Worm (Caenorhabditis elegans): ENCODE data around the gene zig-10.

zig-10 gene

ce11 chrII:6398406-6398805, at the start of gene zig-10:
Gene zig-10, plus strand, starts transcription at chrII:6398706.
- TF ChIP-seq elt-1 (tag; optimal IDR thresholded peaks at IDR 0.05) (no peak), ztf-4 (tag; optimal IDR thresholded peaks at IDR 0.05) (no peak), nhr-67 (tag; optimal IDR thresholded peaks at IDR 0.05) (no peak), fkh-2 (tag; optimal IDR thresholded peaks at IDR 0.05) (no peak), nhr-25 (tag; optimal IDR thresholded peaks at IDR 0.05) (no peak), nfya-1 (tag; optimal IDR thresholded peaks at IDR 0.05; ENCODE audit: insufficient read depth) (no peak), nhr-23 (tag; optimal IDR thresholded peaks at IDR 0.05) (no peak), ztf-11 (tag; optimal IDR thresholded peaks at IDR 0.05) (no peak)

ce11 chrII:6349968-6350367, 48.5 kb upstream of the zig-10 start:
- TF ChIP-seq unc-62 (GFP tag; optimal IDR thresholded peaks at IDR 0.05) (no peak), eor-1 (tag; optimal IDR thresholded peaks at IDR 0.05) (no peak), nhr-28 (tag; optimal IDR thresholded peaks at IDR 0.05) (no peak), unc-39 (tag; optimal IDR thresholded peaks at IDR 0.05) (no peak), ztf-11 (tag; optimal IDR thresholded peaks at IDR 0.05) (no peak), nhr-25 (tag; optimal IDR thresholded peaks at IDR 0.05) (no peak), nhr-67 (tag; optimal IDR thresholded peaks at IDR 0.05) (no peak), ama-1 (optimal IDR thresholded peaks at IDR 0.05) (no peak), elt-1 (tag; optimal IDR thresholded peaks at IDR 0.05) (no peak), R02D3.7 (tag; optimal IDR thresholded peaks at IDR 0.05) (no peak), nhr-12 (tag; optimal IDR thresholded peaks at IDR 0.05) (no peak)

- no peak for TF ChIP-seq egl-5 (tag; optimal IDR thresholded peaks at IDR 0.05)
- TF ChIP-seq nhr-23 (tag; optimal IDR thresholded peaks at IDR 0.05), result peak; percentile 13
- no peak for TF ChIP-seq ztf-4 (tag; optimal IDR thresholded peaks at IDR 0.05)
These were observed 46.6 kb upstream of the zig-10 start, which contains the start of gene C32D5.10 for ce11 chrII:6351887-6352286. Gene C32D5.10, minus strand, starts transcription at chrII:6351987.

- TF ChIP-seq lin-15B (tag; optimal IDR thresholded peaks at IDR 0.05) (peak; percentile 78), sea-2 (GFP tag; optimal IDR thresholded peaks at IDR 0.05) (no peak), mml-1 (tag; optimal IDR thresholded peaks at IDR 0.05) (no peak), ztf-4 (tag; optimal IDR thresholded peaks at IDR 0.05) (no peak), lsy-12 (tag; optimal IDR thresholded peaks at IDR 0.05) (peak; percentile 74), snpc-4 (tag; optimal IDR thresholded peaks at IDR 0.05) (peak; percentile 88), nhr-25 (tag; optimal IDR thresholded peaks at IDR 0.05) (peak; percentile 50), unc-39 (tag; optimal IDR thresholded peaks at IDR 0.05) (no peak), fos-1 (tag; optimal IDR thresholded peaks at IDR 0.05) (no peak), nhr-43 (tag; optimal IDR thresholded peaks at IDR 0.05; ENCODE audit: poor library complexity, severe bottlenecking) (peak; percentile 36), nhr-23 (tag; optimal IDR thresholded peaks at IDR 0.05) (peak; percentile 79), daf-12 (tag; optimal IDR thresholded peaks at IDR 0.05) (no peak), ceh-82 (tag; optimal IDR thresholded peaks at IDR 0.05) (no peak), egl-5 (tag; optimal IDR thresholded peaks at IDR 0.05) (no peak), mdl-1 (tag; optimal IDR thresholded peaks at IDR 0.05) (no peak), zag-1 (tag; optimal IDR thresholded peaks at IDR 0.05) (no peak), ceh-16 (tag; optimal IDR thresholded peaks at IDR 0.05) (no peak), nhr-28 (tag; optimal IDR thresholded peaks at IDR 0.05) (no peak), jun-1 (tag; optimal IDR thresholded peaks at IDR 0.05) (no peak), ceh-9 (tag; optimal IDR thresholded peaks at IDR 0.05) (no peak), fkh-2 (tag; optimal IDR thresholded peaks at IDR 0.05) (no peak), hmg-11 (tag; optimal IDR thresholded peaks at IDR 0.05) (peak; percentile 43), lin-39 (tag; optimal IDR thresholded peaks at IDR 0.05) (peak; percentile 84), ama-1 (optimal IDR thresholded peaks at IDR 0.05) (no peak), pqm-1 (tag; optimal IDR thresholded peaks at IDR 0.05) (peak; percentile 65), nhr-11 (tag; optimal IDR thresholded peaks at IDR 0.05) (peak; percentile 24), nhr-76 (tag; optimal IDR thresholded peaks at IDR 0.05) (no peak), pha-4 (tag; optimal IDR thresholded peaks at IDR 0.05) (peak; percentile 72), nhr-12 (tag; optimal IDR thresholded peaks at IDR 0.05) (no peak), nhr-237 (tag; optimal IDR thresholded peaks at IDR 0.05) (no peak), elt-2 (tag; optimal IDR thresholded peaks at IDR 0.05) (peak; percentile 35), egl-27 (tag; optimal IDR thresholded peaks at IDR 0.05) (no peak), unc-62 (GFP tag; optimal IDR thresholded peaks at IDR 0.05) (no peak), tbx-2 (tag; optimal IDR thresholded peaks at IDR 0.05) (peak; percentile 27), fkh-10 (GFP tag; optimal IDR thresholded peaks at IDR 0.05) (no peak), R02D3.7 (tag; optimal IDR thresholded peaks at IDR 0.05) (no peak), aly-2 (tag; optimal IDR thresholded peaks at IDR 0.05) (no peak), ZK546.5 (tag; optimal IDR thresholded peaks at IDR 0.05) (no peak), skn-1 (tag; optimal IDR thresholded peaks at IDR 0.05) (peak; percentile 35), ztf-11 (tag; optimal IDR thresholded peaks at IDR 0.05) (no peak), eor-1 (tag; optimal IDR thresholded peaks at IDR 0.05) (no peak)
These were observed 42.8 kb upstream of the zig-10 start, which contains the start of gene C32D5.11 for ce11 chrII:6355396-6356346. Gene C32D5.11, minus strand, starts transcription at chrII:6355446.
